Worm (Caenorhabditis elegans) whole organism, L4/young adult: ENCODE results near the gene disl-2.

Experiments used
- W03F9.2 ChIP-seq: fragments of 150-350 bp; optimal IDR thresholded peaks from 2 replicates; lab custom pipeline; 2014; ENCODE audit warnings: missing biosample characterization, missing genetic modification characterization
- dao-5 ChIP-seq: sonication (generic microtip); optimal IDR thresholded peaks from 2 replicates; lab custom pipeline; 2016; ENCODE audit warnings: missing genotype, missing genetic modification characterization, moderate library complexity, missing compliant biosample characterization
- him-1 ChIP-seq: sonication (generic microtip); optimal IDR thresholded peaks from 2 replicates; lab custom pipeline; 2016; ENCODE audit warnings: missing genotype, missing genetic modification reagents, missing genetic modification characterization, missing compliant biosample characterization

Gene disl-2

ce11 chrIII:5478011-5478410 lies 35.0 kb downstream of the disl-2 start, which contains the start of gene R02F2.10:
Gene R02F2.10, plus strand, starts transcription at chrIII:5478311.
- TF ChIP-seq W03F9.2 (tag; lab: Kevin White, UChicago) = no peak
- TF ChIP-seq him-1 (tag; lab: Kevin White, UChicago) = no peak
- no peak for TF ChIP-seq dao-5 (tag; lab: Kevin White, UChicago)

ce11 chrIII:5478824-5479368 lies 35.9 kb downstream of the disl-2 start, which contains the start of the genes R02F2.6 and R02F2.5:
Gene R02F2.6, minus strand, starts transcription at chrIII:5478924.
Gene R02F2.5, plus strand, starts transcription at chrIII:5479318.
- TF ChIP-seq him-1 (tag; lab: Kevin White, UChicago) = no peak
- no peak for TF ChIP-seq W03F9.2 (tag; lab: Kevin White, UChicago)
- no peak for TF ChIP-seq dao-5 (tag; lab: Kevin White, UChicago)

- TF ChIP-seq him-1 (tag; lab: Kevin White, UChicago) = no peak
- no peak for TF ChIP-seq dao-5 (tag; lab: Kevin White, UChicago)
- TF ChIP-seq W03F9.2 (tag; lab: Kevin White, UChicago) = no peak
These were observed 36.7 kb downstream of the disl-2 start for ce11 chrIII:5479493-5480167.

ce11 chrIII:5483738-5484315 lies 40.9 kb downstream of the disl-2 start, which contains the start of the genes R02F2.7 and R02F2.4:
Gene R02F2.7, minus strand, starts transcription at chrIII:5483773.
Gene R02F2.4, plus strand, starts transcription at chrIII:5484289.
- no peak for TF ChIP-seq him-1 (tag; lab: Kevin White, UChicago)
- no peak for TF ChIP-seq W03F9.2 (tag; lab: Kevin White, UChicago)
- no peak for TF ChIP-seq dao-5 (tag; lab: Kevin White, UChicago)

ce11 chrIII:5486345-5486744 lies 43.4 kb downstream of the disl-2 start:
- no peak for TF ChIP-seq dao-5 (tag; lab: Kevin White, UChicago)
- TF ChIP-seq W03F9.2 (tag; lab: Kevin White, UChicago) = no peak
- TF ChIP-seq him-1 (tag; lab: Kevin White, UChicago) = no peak

- TF ChIP-seq W03F9.2 (tag; lab: Kevin White, UChicago) (no peak), dao-5 (tag; lab: Kevin White, UChicago) (no peak), him-1 (tag; lab: Kevin White, UChicago) (no peak)
These were observed 44.2 kb downstream of the disl-2 start, which contains the start of gene osg-1 for ce11 chrIII:5487087-5487603. Gene osg-1, plus strand, starts transcription at chrIII:5487553.

ce11 chrIII:5495168-5495567 lies 52.2 kb downstream of the disl-2 start, which contains the start of gene R02F2.8:
Gene R02F2.8, minus strand, starts transcription at chrIII:5495268.
- no peak for TF ChIP-seq dao-5 (tag; lab: Kevin White, UChicago)
- no peak for TF ChIP-seq W03F9.2 (tag; lab: Kevin White, UChicago)
- no peak for TF ChIP-seq him-1 (tag; lab: Kevin White, UChicago)
